Fruit fly (Drosophila melanogaster): Measurements from ENCODE around the gene HBS1.

dm6 chr3L:1904440-1904839 is 39.4 kb upstream of the HBS1 start:
- no peak for TF ChIP-seq CG8478 (optimal IDR thresholded peaks at IDR 0.05)
- no peak for TF ChIP-seq CTCF (optimal IDR thresholded peaks at IDR 0.05)

Data from S2 (cell line).